Worm (Caenorhabditis elegans) whole organism, mixed stage, embryonic: ENCODE measurements around the gene nhr-226.

Experiments used
- M03D4.4 ChIP-seq: sonication (generic microtip); optimal IDR thresholded peaks from 2 replicates; lab custom pipeline; 2017; ENCODE audit warnings: mild to moderate bottlenecking, missing genetic modification characterization, missing compliant biosample characterization
- bed-3 ChIP-seq: fragments of 200-800 bp; sonication (Bioruptor generic); optimal IDR thresholded peaks from 3 replicates; lab custom pipeline; 2018; ENCODE audit warnings: mild to moderate bottlenecking, missing genetic modification characterization, moderate library complexity, missing compliant biosample characterization
- blmp-1 ChIP-seq: fragments of 150-350 bp; optimal IDR thresholded peaks from 2 replicates; lab custom pipeline; 2014; ENCODE audit warnings: missing biosample characterization, missing genetic modification characterization
- ceh-39 ChIP-seq: fragments of 150-350 bp; optimal IDR thresholded peaks from 2 replicates; lab custom pipeline; 2014; ENCODE audit warnings: missing biosample characterization, missing genetic modification characterization
- ceh-43 ChIP-seq: fragments of 200-800 bp; sonication (Bioruptor generic); optimal IDR thresholded peaks from 2 replicates; lab custom pipeline; 2018; ENCODE audit warnings: mild to moderate bottlenecking, missing genetic modification characterization, moderate library complexity, missing compliant biosample characterization
- ceh-83 ChIP-seq: fragments of 200-800 bp; sonication (Bioruptor generic); optimal IDR thresholded peaks from 2 replicates; lab custom pipeline; 2018; ENCODE audit warnings: mild to moderate bottlenecking, missing genetic modification characterization, missing compliant biosample characterization
- ces-1 ChIP-seq: fragments of 150-350 bp; optimal IDR thresholded peaks from 2 replicates; lab custom pipeline; 2014; ENCODE audit warnings: missing biosample characterization, missing genetic modification reagents, missing genetic modification characterization
- cnd-1 ChIP-seq: fragments of 200-800 bp; sonication (Bioruptor generic); optimal IDR thresholded peaks from 2 replicates; lab custom pipeline; 2018; ENCODE audit warnings: mild to moderate bottlenecking, missing genetic modification characterization, missing compliant biosample characterization
- elt-1 ChIP-seq: sonication (generic microtip); optimal IDR thresholded peaks from 2 replicates; lab custom pipeline; 2017; ENCODE audit warnings: missing genetic modification characterization, mild to moderate bottlenecking, missing compliant biosample characterization, antibody characterized with exemption, moderate library complexity, borderline replicate concordance; ENCODE audit not compliant: insufficient read depth
- elt-3 ChIP-seq: fragments of 150-350 bp; optimal IDR thresholded peaks from 2 replicates; lab custom pipeline; 2014; ENCODE audit warnings: missing biosample characterization, missing genetic modification characterization
- ham-2 ChIP-seq: fragments of 200-800 bp; sonication (Bioruptor generic); optimal IDR thresholded peaks from 2 replicates; lab custom pipeline; 2018; ENCODE audit warnings: mild to moderate bottlenecking, missing genetic modification characterization, missing compliant biosample characterization
- hlh-1 ChIP-seq: fragments of 150-350 bp; optimal IDR thresholded peaks from 2 replicates; lab custom pipeline; 2014; ENCODE audit warnings: missing biosample characterization, missing genetic modification reagents, missing genetic modification characterization
- lin-13 ChIP-seq: fragments of 150-350 bp; optimal IDR thresholded peaks from 2 replicates; lab custom pipeline; 2014; ENCODE audit warnings: missing biosample characterization, missing genetic modification characterization
- lin-32 ChIP-seq: fragments of 200-800 bp; sonication (Bioruptor generic); optimal IDR thresholded peaks from 2 replicates; lab custom pipeline; 2018; ENCODE audit warnings: mild to moderate bottlenecking, missing genetic modification characterization, missing compliant biosample characterization
- lsy-2 ChIP-seq: fragments of 150-350 bp; optimal IDR thresholded peaks from 2 replicates; lab custom pipeline; 2014; ENCODE audit warnings: missing biosample characterization, missing genetic modification characterization
- mab-5 ChIP-seq: fragments of 150-350 bp; optimal IDR thresholded peaks from 2 replicates; lab custom pipeline; 2014; ENCODE audit warnings: missing biosample characterization, missing genetic modification characterization
- mep-1 ChIP-seq: fragments of 150-350 bp; optimal IDR thresholded peaks from 2 replicates; lab custom pipeline; 2017; ENCODE audit warnings: missing biosample characterization, missing genetic modification reagents, missing genetic modification characterization, inconsistent platforms
- mls-2 ChIP-seq: sonication (generic microtip); optimal IDR thresholded peaks from 2 replicates; lab custom pipeline; 2016; ENCODE audit warnings: mild to moderate bottlenecking, missing genetic modification characterization, moderate library complexity, missing compliant biosample characterization
- nhr-12 ChIP-seq: fragments of 150-350 bp; optimal IDR thresholded peaks from 2 replicates; lab custom pipeline; 2014; ENCODE audit warnings: missing biosample characterization, missing genetic modification characterization
- nhr-28 ChIP-seq: fragments of 150-350 bp; optimal IDR thresholded peaks from 2 replicates; lab custom pipeline; 2014; ENCODE audit warnings: missing biosample characterization, missing genetic modification characterization
- nhr-76 ChIP-seq: sonication (generic microtip); optimal IDR thresholded peaks from 2 replicates; lab custom pipeline; 2017; ENCODE audit warnings: missing biosample characterization, missing genetic modification characterization
- pha-4 ChIP-seq: fragments of 150-350 bp; optimal IDR thresholded peaks from 2 replicates; lab custom pipeline; 2018; ENCODE audit warnings: missing biosample characterization, missing genetic modification reagents, missing genetic modification characterization
- sem-2 ChIP-seq: fragments of 200-800 bp; sonication (Bioruptor generic); optimal IDR thresholded peaks from 2 replicates; lab custom pipeline; 2018; ENCODE audit warnings: mild to moderate bottlenecking, missing genetic modification characterization, missing compliant biosample characterization
- sptf-1 ChIP-seq: sonication (generic microtip); optimal IDR thresholded peaks from 2 replicates; lab custom pipeline; 2017; ENCODE audit warnings: mild to moderate bottlenecking, missing genetic modification characterization, moderate library complexity, missing compliant biosample characterization
- tbx-8 ChIP-seq: fragments of 200-800 bp; sonication (Bioruptor generic); optimal IDR thresholded peaks from 2 replicates; lab custom pipeline; 2018; ENCODE audit warnings: mild to moderate bottlenecking, missing genetic modification characterization, moderate library complexity, missing compliant biosample characterization
- unc-120 ChIP-seq: sonication (generic microtip); optimal IDR thresholded peaks from 2 replicates; lab custom pipeline; 2017; ENCODE audit warnings: missing genetic modification characterization, missing compliant biosample characterization; ENCODE audit not compliant: poor library complexity, severe bottlenecking
- unc-39 ChIP-seq: fragments of 150-350 bp; optimal IDR thresholded peaks from 2 replicates; lab custom pipeline; 2014; ENCODE audit warnings: missing biosample characterization, missing genetic modification characterization
- unc-62 ChIP-seq: fragments of 150-350 bp; optimal IDR thresholded peaks from 2 replicates; lab custom pipeline; 2014; ENCODE audit warnings: missing biosample characterization, missing genetic modification reagents, missing genetic modification characterization
- zip-8 ChIP-seq: fragments of 150-350 bp; optimal IDR thresholded peaks from 2 replicates; lab custom pipeline; 2014; ENCODE audit warnings: missing biosample characterization, missing genetic modification characterization
- ztf-11 ChIP-seq: fragments of 150-350 bp; optimal IDR thresholded peaks from 2 replicates; lab custom pipeline; 2014; ENCODE audit warnings: missing biosample characterization, missing genetic modification characterization

Gene nhr-226

ce11 chrV:2324260-2324659 is 29.6 kb downstream of the nhr-226 start:
- TF ChIP-seq hlh-1 (no peak), lin-13 (tag; lab: Kevin White, UChicago) (no peak), tbx-8 (GFP tag; lab: Kevin White, UChicago) (no peak), ztf-11 (tag; lab: Kevin White, UChicago) (no peak), blmp-1 (tag; lab: Kevin White, UChicago) (no peak), sem-2 (GFP tag; lab: Kevin White, UChicago) (no peak), mep-1 (tag; lab: Kevin White, UChicago) (no peak), unc-62 (no peak), ces-1 (GFP tag; lab: Kevin White, UChicago) (no peak), unc-120 (tag; lab: Kevin White, UChicago) (no peak), ceh-39 (tag; lab: Kevin White, UChicago) (no peak), mls-2 (tag; lab: Kevin White, UChicago) (no peak), unc-39 (tag; lab: Kevin White, UChicago) (no peak), mab-5 (tag; lab: Kevin White, UChicago) (no peak), sptf-1 (tag; lab: Kevin White, UChicago) (no peak), ham-2 (GFP tag; lab: Kevin White, UChicago) (no peak), elt-3 (tag; lab: Kevin White, UChicago) (no peak), nhr-28 (no peak)

- TF ChIP-seq unc-39 (tag; lab: Kevin White, UChicago) (no peak), lin-32 (GFP tag; lab: Kevin White, UChicago) (no peak), mab-5 (tag; lab: Kevin White, UChicago) (no peak), mls-2 (tag; lab: Kevin White, UChicago) (no peak), ztf-11 (tag; lab: Kevin White, UChicago) (no peak), tbx-8 (GFP tag; lab: Kevin White, UChicago) (no peak), sem-2 (GFP tag; lab: Kevin White, UChicago) (no peak), zip-8 (tag; lab: Kevin White, UChicago) (no peak), nhr-12 (tag; lab: Kevin White, UChicago) (no peak), elt-3 (tag; lab: Kevin White, UChicago) (no peak), nhr-76 (no peak), ceh-43 (GFP tag; lab: Kevin White, UChicago) (no peak), ceh-83 (GFP tag; lab: Kevin White, UChicago) (no peak)
These were observed 30.4 kb downstream of the nhr-226 start, which contains the start of gene pud-3 for ce11 chrV:2325052-2325451. pud-3 (minus strand) TSS chrV:2325152.

ce11 chrV:2326378-2326777 is 31.7 kb downstream of the nhr-226 start, which contains the start of gene pud-4:
pud-4 (plus strand) TSS chrV:2326678.
- TF ChIP-seq mab-5 (tag; lab: Kevin White, UChicago) (no peak), nhr-12 (tag; lab: Kevin White, UChicago) (no peak), M03D4.4 (tag; lab: Kevin White, UChicago) (no peak), elt-1 (no peak), ces-1 (GFP tag; lab: Kevin White, UChicago) (no peak), sem-2 (GFP tag; lab: Kevin White, UChicago) (no peak), nhr-28 (no peak), nhr-76 (no peak), cnd-1 (tag; lab: Kevin White, UChicago) (no peak), blmp-1 (tag; lab: Kevin White, UChicago) (no peak), ceh-39 (tag; lab: Kevin White, UChicago) (no peak), lsy-2 (tag; lab: Kevin White, UChicago) (no peak), pha-4 (tag; lab: Kevin White, UChicago) (no peak)

- TF ChIP-seq lin-13 (tag; lab: Kevin White, UChicago) (no peak), cnd-1 (tag; lab: Kevin White, UChicago) (no peak), unc-62 (no peak), bed-3 (no peak), tbx-8 (GFP tag; lab: Kevin White, UChicago) (no peak), nhr-12 (tag; lab: Kevin White, UChicago) (no peak), ces-1 (GFP tag; lab: Kevin White, UChicago) (no peak), nhr-76 (no peak), ztf-11 (tag; lab: Kevin White, UChicago) (no peak), M03D4.4 (tag; lab: Kevin White, UChicago) (no peak), ceh-83 (GFP tag; lab: Kevin White, UChicago) (no peak), mep-1 (tag; lab: Kevin White, UChicago) (no peak), unc-39 (tag; lab: Kevin White, UChicago) (no peak), blmp-1 (tag; lab: Kevin White, UChicago) (no peak), elt-3 (tag; lab: Kevin White, UChicago) (no peak), lsy-2 (tag; lab: Kevin White, UChicago) (no peak), ceh-43 (GFP tag; lab: Kevin White, UChicago) (no peak), lin-32 (GFP tag; lab: Kevin White, UChicago) (no peak)
- TF ChIP-seq, all 35 proteins: peak for 0
These were observed 32.4 kb downstream of the nhr-226 start for ce11 chrV:2327124-2327523.
